Fruit fly (Drosophila melanogaster) Kc167 (cell line): ENCODE measurements around the gene CG9257.

ENCODE experiments used
- Myc ChIP-seq: fragments of >200 bp; optimal IDR thresholded peaks from 2 replicates; lab custom pipeline; 2017; ENCODE audit warnings: missing external identifiers
- Sin3A ChIP-seq: fragments of >200 bp; optimal IDR thresholded peaks from 2 replicates; lab custom pipeline; 2018; ENCODE audit warnings: missing external identifiers
- h ChIP-seq: fragments of >200 bp; optimal IDR thresholded peaks from 3 replicates; lab custom pipeline; 2018; ENCODE audit warnings: missing external identifiers
- psq ChIP-seq: fragments of >200 bp; optimal IDR thresholded peaks from 2 replicates; lab custom pipeline; 2017; ENCODE audit warnings: missing external identifiers
- ttk ChIP-seq: sonication (Bioruptor generic); optimal IDR thresholded peaks from 2 replicates; lab custom pipeline; 2017; ENCODE audit warnings: missing external identifiers

DNA sequence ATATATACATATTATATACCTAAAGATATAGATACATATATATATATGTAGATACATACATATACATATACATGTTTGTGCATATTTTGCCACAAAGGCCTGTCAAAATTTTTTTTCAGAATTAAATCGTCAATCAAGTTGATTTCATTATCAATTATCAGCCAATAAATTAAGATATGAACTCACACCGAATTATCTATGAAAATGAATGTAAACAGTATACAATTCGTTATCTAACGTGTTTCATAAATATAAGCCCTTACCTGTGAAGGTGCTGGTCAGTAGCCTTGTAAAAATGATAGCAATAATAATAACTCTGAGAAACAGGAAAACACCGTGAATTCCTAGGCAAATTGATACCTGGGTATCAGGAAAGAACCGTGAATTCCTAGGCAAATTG is 7.1 kb downstream of the CG9257 start:
- no peak for TF ChIP-seq psq (lab: Kevin White, UChicago)
- TF ChIP-seq ttk (lab: Kevin White, UChicago): no peak
- no peak for TF ChIP-seq Sin3A
- no peak for TF ChIP-seq h (lab: Kevin White, UChicago)
- no peak for TF ChIP-seq Myc
